Fruit fly (Drosophila melanogaster) whole organism, embryonic: ENCODE measurements around the gene amrt.

Experiments used
- ATbp ChIP-seq: fragments of 200-800 bp; sonication (Bioruptor generic); optimal IDR thresholded peaks from 2 replicates; lab custom pipeline; 2017; ENCODE audit warnings: missing biosample characterization, mild to moderate bottlenecking, missing genetic modification characterization, missing genetic modification reagents
- BtbVII ChIP-seq: fragments of 200-800 bp; sonication (Bioruptor generic); optimal IDR thresholded peaks from 3 replicates; lab custom pipeline; 2017; ENCODE audit warnings: missing biosample characterization, mild to moderate bottlenecking, missing genetic modification characterization
- CG10462 ChIP-seq: fragments of 200-800 bp; sonication (Bioruptor generic); optimal IDR thresholded peaks from 2 replicates; lab custom pipeline; 2016; ENCODE audit warnings: missing biosample characterization, missing genetic modification characterization
- CG12219 ChIP-seq: fragments of 200-800 bp; sonication (Bioruptor generic); optimal IDR thresholded peaks from 3 replicates; lab custom pipeline; 2018; ENCODE audit warnings: missing biosample characterization, mild to moderate bottlenecking, missing genetic modification characterization
- CG15073 ChIP-seq: fragments of 200-800 bp; sonication (Bioruptor generic); optimal IDR thresholded peaks from 2 replicates; lab custom pipeline; 2016; ENCODE audit warnings: missing biosample characterization, missing genetic modification characterization
- CG15479 ChIP-seq: fragments of 200-800 bp; sonication (Bioruptor generic); optimal IDR thresholded peaks from 3 replicates; lab custom pipeline; 2019; ENCODE audit warnings: missing biosample characterization, mild to moderate bottlenecking, missing genetic modification characterization, moderate library complexity
- CG17385 ChIP-seq: fragments of 200-800 bp; sonication (Bioruptor generic); optimal IDR thresholded peaks from 3 replicates; lab custom pipeline; 2018; ENCODE audit warnings: missing biosample characterization, mild to moderate bottlenecking, missing genetic modification characterization
- CG18262 ChIP-seq: fragments of 200-800 bp; optimal IDR thresholded peaks from 3 replicates; lab custom pipeline; 2019; ENCODE audit warnings: missing biosample characterization, mild to moderate bottlenecking, missing genetic modification characterization, moderate library complexity
- CG18476 ChIP-seq: fragments of 200-800 bp; sonication (Bioruptor generic); optimal IDR thresholded peaks from 2 replicates; lab custom pipeline; 2016; ENCODE audit warnings: missing biosample characterization, mild to moderate bottlenecking, missing genetic modification characterization
- CG2712 ChIP-seq: fragments of 200-800 bp; optimal IDR thresholded peaks from 3 replicates; lab custom pipeline; 2019; ENCODE audit warnings: missing biosample characterization, mild to moderate bottlenecking, missing genetic modification characterization, moderate library complexity
- CG2875 ChIP-seq: fragments of 200-800 bp; sonication (Bioruptor generic); optimal IDR thresholded peaks from 2 replicates; lab custom pipeline; 2017; ENCODE audit warnings: missing biosample characterization, mild to moderate bottlenecking, missing genetic modification characterization, missing genetic modification reagents
- CG32772 ChIP-seq: fragments of 200-800 bp; sonication (Bioruptor generic); IDR thresholded peaks from 2 replicates; pipeline ENCODE4 v1.3.6; 2022; ENCODE audit warnings: missing biosample characterization, missing genetic modification characterization
- CG42726 ChIP-seq: fragments of 200-800 bp; sonication (Bioruptor generic); IDR thresholded peaks from 2 replicates; pipeline ENCODE4 v1.3.6; 2022; ENCODE audit warnings: missing biosample characterization, missing genetic modification characterization; ENCODE audit not compliant: partially characterized antibody
- CG4282 ChIP-seq: fragments of 200-800 bp; sonication (Bioruptor generic); optimal IDR thresholded peaks from 2 replicates; lab custom pipeline; 2016; ENCODE audit warnings: missing biosample characterization, missing genetic modification characterization
- CG4360 ChIP-seq: fragments of 200-800 bp; sonication (Bioruptor generic); IDR thresholded peaks from 2 replicates; pipeline ENCODE4 v1.3.6; 2022; ENCODE audit warnings: missing biosample characterization, missing genetic modification characterization
- CG4854 ChIP-seq: fragments of 200-800 bp; sonication (Bioruptor generic); optimal IDR thresholded peaks from 2 replicates; lab custom pipeline; 2016; ENCODE audit warnings: missing biosample characterization, missing genetic modification characterization, inconsistent platforms
- CG6272 ChIP-seq: fragments of 200-800 bp; sonication (Bioruptor generic); IDR thresholded peaks from 2 replicates; pipeline ENCODE4 v1.3.6; 2022; ENCODE audit warnings: missing biosample characterization, missing genetic modification characterization
- CG6791 ChIP-seq: fragments of 200-800 bp; sonication (Bioruptor generic); IDR thresholded peaks from 3 replicates; pipeline ENCODE4 v1.3.6; 2022; ENCODE audit warnings: missing biosample characterization, missing genetic modification characterization; ENCODE audit not compliant: partially characterized antibody
- CG8388 ChIP-seq: fragments of 200-800 bp; sonication (Bioruptor generic); optimal IDR thresholded peaks from 2 replicates; lab custom pipeline; 2019; ENCODE audit warnings: missing biosample characterization, mild to moderate bottlenecking, missing genetic modification characterization, moderate library complexity
- CG9932 ChIP-seq: fragments of 200-800 bp; sonication (Bioruptor generic); IDR thresholded peaks from 2 replicates; pipeline ENCODE4 v1.3.6; 2022; ENCODE audit warnings: missing biosample characterization, missing genetic modification characterization
- D19A ChIP-seq: fragments of 200-800 bp; optimal IDR thresholded peaks from 3 replicates; lab custom pipeline; 2019; ENCODE audit warnings: missing biosample characterization, mild to moderate bottlenecking, missing genetic modification characterization, moderate library complexity
- Doc2 ChIP-seq: fragments of 200-800 bp; sonication (Bioruptor generic); IDR thresholded peaks from 2 replicates; pipeline ENCODE4 v1.3.6; 2022; ENCODE audit warnings: missing biosample characterization, missing genetic modification characterization
- MESR4 ChIP-seq: fragments of 200-800 bp; sonication (Bioruptor generic); optimal IDR thresholded peaks from 2 replicates; lab custom pipeline; 2018; ENCODE audit warnings: missing biosample characterization, mild to moderate bottlenecking, missing genetic modification characterization, moderate library complexity
- MTF-1 ChIP-seq: fragments of 200-800 bp; sonication (Bioruptor generic); optimal IDR thresholded peaks from 2 replicates; lab custom pipeline; 2018; ENCODE audit warnings: missing biosample characterization, mild to moderate bottlenecking, missing genetic modification characterization, borderline replicate concordance
- Myb ChIP-seq: fragments of 200-800 bp; sonication (Bioruptor generic); optimal IDR thresholded peaks from 2 replicates; lab custom pipeline; 2016; ENCODE audit warnings: missing biosample characterization, missing genetic modification characterization
- Oaz ChIP-seq: fragments of 200-800 bp; sonication (Bioruptor generic); IDR thresholded peaks from 2 replicates; pipeline ENCODE4 v1.3.6; 2022; ENCODE audit warnings: missing biosample characterization, missing genetic modification characterization
- PHDP ChIP-seq: fragments of 200-800 bp; sonication (Bioruptor generic); optimal IDR thresholded peaks from 3 replicates; lab custom pipeline; 2018; ENCODE audit warnings: missing biosample characterization, mild to moderate bottlenecking, missing genetic modification characterization, moderate library complexity
- Ravus ChIP-seq: fragments of 200-800 bp; sonication (Bioruptor generic); IDR thresholded peaks from 2 replicates; pipeline ENCODE4 v1.3.6; 2022; ENCODE audit warnings: missing biosample characterization, missing genetic modification characterization
- Spps ChIP-seq: fragments of 200-800 bp; sonication (Bioruptor generic); optimal IDR thresholded peaks from 2 replicates; lab custom pipeline; 2018; ENCODE audit warnings: missing biosample characterization, mild to moderate bottlenecking, missing genetic modification characterization
- Sry-δ ChIP-seq: fragments of 200-800 bp; sonication (Bioruptor generic); optimal IDR thresholded peaks from 2 replicates; lab custom pipeline; 2016; ENCODE audit warnings: missing biosample characterization, missing genetic modification characterization
- ac ChIP-seq: fragments of 200-800 bp; sonication (Bioruptor generic); optimal IDR thresholded peaks from 3 replicates; lab custom pipeline; 2017; ENCODE audit warnings: missing biosample characterization, mild to moderate bottlenecking, missing genetic modification characterization
- ato ChIP-seq: fragments of 200-800 bp; sonication (Bioruptor generic); IDR thresholded peaks from 2 replicates; pipeline ENCODE4 v1.3.6; 2022; ENCODE audit warnings: missing biosample characterization, missing genetic modification characterization; ENCODE audit not compliant: partially characterized antibody
- chn ChIP-seq: fragments of 200-800 bp; sonication (Bioruptor generic); optimal IDR thresholded peaks from 2 replicates; lab custom pipeline; 2016; ENCODE audit warnings: missing biosample characterization, missing genetic modification characterization
- danr ChIP-seq: fragments of 200-800 bp; sonication (Bioruptor generic); IDR thresholded peaks from 2 replicates; pipeline ENCODE4 v1.3.6; 2022; ENCODE audit warnings: missing biosample characterization, missing genetic modification characterization
- dmrt11E ChIP-seq: fragments of 200-800 bp; sonication (Bioruptor generic); optimal IDR thresholded peaks from 3 replicates; lab custom pipeline; 2018; ENCODE audit warnings: missing biosample characterization, mild to moderate bottlenecking, missing genetic modification characterization, moderate library complexity
- emc ChIP-seq: fragments of 200-800 bp; sonication (Bioruptor generic); optimal IDR thresholded peaks from 2 replicates; lab custom pipeline; 2016; ENCODE audit warnings: missing biosample characterization, missing genetic modification characterization
- exex ChIP-seq: fragments of 200-800 bp; sonication (Bioruptor generic); optimal IDR thresholded peaks from 4 replicates; lab custom pipeline; 2018; ENCODE audit warnings: missing biosample characterization, mild to moderate bottlenecking, missing genetic modification characterization, moderate library complexity
- grau ChIP-seq: fragments of 200-800 bp; optimal IDR thresholded peaks from 3 replicates; lab custom pipeline; 2019; ENCODE audit warnings: missing biosample characterization, mild to moderate bottlenecking, missing genetic modification characterization, moderate library complexity
- gsb ChIP-seq: fragments of 200-800 bp; sonication (Bioruptor generic); IDR thresholded peaks from 2 replicates; pipeline ENCODE4 v1.3.6; 2022; ENCODE audit warnings: missing biosample characterization, missing genetic modification characterization
- lbe ChIP-seq: fragments of 200-800 bp; sonication (Bioruptor generic); optimal IDR thresholded peaks from 2 replicates; lab custom pipeline; 2016; ENCODE audit warnings: missing biosample characterization, mild to moderate bottlenecking, missing genetic modification characterization
- lmd ChIP-seq: fragments of 200-800 bp; sonication (Bioruptor generic); IDR thresholded peaks from 2 replicates; pipeline ENCODE4 v1.3.6; 2022; ENCODE audit warnings: missing biosample characterization, missing genetic modification characterization
- mirr ChIP-seq: fragments of 200-800 bp; sonication (Bioruptor generic); optimal IDR thresholded peaks from 3 replicates; lab custom pipeline; 2018; ENCODE audit warnings: missing biosample characterization, mild to moderate bottlenecking, missing genetic modification characterization
- mld ChIP-seq: fragments of 200-800 bp; sonication (Bioruptor generic); IDR thresholded peaks from 3 replicates; pipeline ENCODE4 v1.3.6; 2022; ENCODE audit warnings: missing biosample characterization, missing genetic modification characterization; ENCODE audit not compliant: partially characterized antibody
- nau ChIP-seq: fragments of 200-800 bp; sonication (Bioruptor generic); optimal IDR thresholded peaks from 3 replicates; lab custom pipeline; 2017; ENCODE audit warnings: missing biosample characterization, mild to moderate bottlenecking, missing genetic modification characterization, missing genetic modification reagents
- schlank ChIP-seq: fragments of 200-800 bp; sonication (Bioruptor generic); optimal IDR thresholded peaks from 2 replicates; lab custom pipeline; 2018; ENCODE audit warnings: missing biosample characterization, mild to moderate bottlenecking, missing genetic modification characterization
- seq ChIP-seq: fragments of 200-800 bp; sonication (Bioruptor generic); IDR thresholded peaks from 2 replicates; pipeline ENCODE4 v1.3.6; 2022; ENCODE audit warnings: missing biosample characterization, missing genetic modification characterization
- shn ChIP-seq: fragments of 200-800 bp; sonication (Bioruptor generic); optimal IDR thresholded peaks from 3 replicates; lab custom pipeline; 2016; ENCODE audit warnings: missing biosample characterization, missing genetic modification characterization
- sr ChIP-seq: fragments of 200-800 bp; sonication (Bioruptor generic); IDR thresholded peaks from 3 replicates; pipeline ENCODE4 v1.3.6; 2022; ENCODE audit warnings: missing biosample characterization, missing genetic modification characterization
- vvl ChIP-seq: fragments of 200-800 bp; sonication (Bioruptor generic); IDR thresholded peaks from 2 replicates; pipeline ENCODE4 v1.3.6; 2022; ENCODE audit warnings: missing biosample characterization, missing genetic modification characterization
- yki ChIP-seq: fragments of >200 bp; optimal IDR thresholded peaks from 3 replicates; lab custom pipeline; 2018
- z ChIP-seq: fragments of 200-800 bp; sonication (Bioruptor generic); IDR thresholded peaks from 3 replicates; pipeline ENCODE4 v1.3.6; 2022; ENCODE audit warnings: missing biosample characterization, missing genetic modification characterization

Gene amrt

dm6 chrX:13740062-13740461 lies 42.2 kb upstream of the amrt start (continued):
- TF ChIP-seq Doc2 (GFP tag; lab: Robert Waterston, UW) (no peak), CG18476 (peak; percentile 25), D19A (tag; lab: Kevin White, UChicago) (peak; percentile 18), CG2712 (tag; lab: Kevin White, UChicago) (peak; percentile 69), exex (tag; lab: Kevin White, UChicago) (peak; percentile 42), vvl (GFP tag; lab: Robert Waterston, UW) (peak; percentile 91), Oaz (GFP tag; lab: Robert Waterston, UW) (peak; percentile 67), gsb (GFP tag; lab: Robert Waterston, UW) (peak; percentile 70), dmrt11E (tag; lab: Kevin White, UChicago) (peak; percentile 46), z (GFP tag; lab: Robert Waterston, UW) (peak; percentile 53; the same call in 1 of the 3 replicates), CG18262 (tag; lab: Kevin White, UChicago) (peak; percentile 35), danr (GFP tag; lab: Robert Waterston, UW) (peak; percentile 47; the same call in 1 of the 2 replicates), CG4360 (GFP tag; lab: Robert Waterston, UW) (no peak), sr (peak; percentile 59; the same call in 1 of the 3 replicates), CG6272 (GFP tag; lab: Robert Waterston, UW) (peak; percentile 69), MESR4 (GFP tag; lab: Kevin White, UChicago) (peak; percentile 32), CG12219 (peak; percentile 80), ac (GFP tag; lab: Kevin White, UChicago) (no peak), CG6791 (no peak), CG2875 (peak; percentile 47), Spps (no peak), shn (GFP tag; lab: Kevin White, UChicago) (peak; percentile 70), mld (GFP tag; lab: Robert Waterston, UW) (no peak), BtbVII (GFP tag; lab: Kevin White, UChicago) (peak; percentile 65), PHDP (tag; lab: Kevin White, UChicago) (peak; percentile 72), CG8388 (GFP tag; lab: Kevin White, UChicago) (peak; percentile 19), Myb (GFP tag; lab: Kevin White, UChicago) (peak; percentile 58), CG10462 (no peak), CG17385 (GFP tag; lab: Kevin White, UChicago) (peak; percentile 76), seq (GFP tag; lab: Robert Waterston, UW) (peak; percentile 70), nau (peak; percentile 31), CG15073 (GFP tag; lab: Kevin White, UChicago) (no peak), Sry-δ (GFP tag; lab: Kevin White, UChicago) (no peak), chn (peak; percentile 72), CG4854 (peak; percentile 40), mirr (GFP tag; lab: Kevin White, UChicago) (peak; percentile 87), emc (GFP tag; lab: Kevin White, UChicago) (no peak), CG9932 (GFP tag; lab: Robert Waterston, UW) (peak; percentile 89), Ravus (GFP tag; lab: Robert Waterston, UW) (peak; percentile 25; the same call in 1 of the 2 replicates), grau (tag; lab: Kevin White, UChicago) (peak; percentile 73), CG42726 (GFP tag; lab: Robert Waterston, UW) (no peak), schlank (tag; lab: Kevin White, UChicago) (peak; percentile 62), lmd (GFP tag; lab: Robert Waterston, UW) (peak; percentile 83), CG15479 (GFP tag; lab: Kevin White, UChicago) (no peak), CG4282 (GFP tag; lab: Kevin White, UChicago) (peak; percentile 55), ATbp (GFP tag; lab: Kevin White, UChicago) (peak; percentile 80), lbe (GFP tag; lab: Kevin White, UChicago) (no peak), CG32772 (GFP tag; lab: Robert Waterston, UW) (peak; percentile 78), yki (lab: Kevin White, UChicago) (no peak), MTF-1 (peak; percentile 75), ato (GFP tag; lab: Robert Waterston, UW) (no peak)
